Fruit fly (Drosophila melanogaster): ENCODE measurements around the gene Rab9.

The Rab9 gene

DNA sequence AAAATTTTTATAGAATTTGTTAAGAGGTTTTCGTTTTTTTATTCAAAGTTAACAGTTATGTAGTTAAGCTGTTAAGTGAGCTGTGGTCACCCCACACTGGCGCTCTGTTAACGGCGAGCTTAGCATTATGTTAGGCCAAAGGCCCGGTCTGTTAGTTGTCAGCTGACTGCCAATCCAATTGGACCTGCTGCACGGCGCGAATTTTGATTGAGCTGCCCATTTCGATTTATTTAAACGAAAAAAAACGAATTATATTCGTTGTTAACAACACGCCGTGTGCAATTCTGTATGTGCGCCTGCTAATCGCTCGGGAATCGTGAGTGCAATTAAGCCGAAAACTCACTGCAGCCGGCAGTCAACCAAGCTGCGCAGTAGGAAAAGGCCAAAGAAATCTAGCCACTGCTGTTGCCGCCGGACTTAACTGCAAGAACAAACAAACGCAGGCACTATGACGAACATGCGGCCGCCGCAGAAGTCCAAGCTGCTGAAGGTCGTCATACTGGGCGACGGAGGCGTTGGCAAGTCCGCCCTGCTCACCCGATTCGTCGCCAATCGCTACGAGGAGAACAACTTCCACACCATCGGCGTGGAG is at the start of gene Rab9:
TSS of gene Rab9 (plus strand) at position 151 of the 592 bp plus-strand sequence.
- peak; percentile 65 for TF ChIP-seq CG17801 (GFP tag; optimal IDR thresholded peaks at IDR 0.05; ENCODE audit: partially characterized antibody)

DNA sequence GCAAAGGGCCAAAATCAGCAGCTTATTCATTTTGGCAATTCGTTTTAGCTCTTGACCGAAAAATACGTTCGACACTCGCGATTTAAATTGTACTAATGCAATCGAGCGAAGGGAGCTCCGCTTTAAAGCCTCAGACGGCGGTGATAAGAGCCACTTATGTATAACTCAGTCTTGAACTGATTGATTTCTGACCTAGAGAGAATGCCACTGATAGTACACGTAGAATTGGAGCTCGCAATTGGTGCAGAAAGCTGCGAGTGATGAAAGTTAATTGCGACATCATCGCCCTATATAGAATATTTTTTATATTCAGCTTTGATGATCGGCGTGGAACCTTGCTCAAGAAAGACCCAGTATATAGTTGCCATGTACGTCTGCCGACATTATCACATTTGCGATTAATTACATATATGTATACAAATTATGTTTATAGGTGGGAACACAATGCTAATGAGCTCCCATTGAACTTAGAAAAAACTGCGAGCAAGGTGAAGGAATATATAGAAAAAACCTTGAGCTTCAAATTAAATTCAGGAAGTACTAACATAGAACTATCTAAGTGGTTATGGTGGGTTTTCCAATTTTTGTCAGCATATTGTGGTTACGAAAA is 46.2 kb upstream of the Rab9 start, which contains the start of gene fon:
TSS of gene fon (minus strand) at position 100 of the 610 bp plus-strand sequence.
- TF ChIP-seq CG17801 (GFP tag; optimal IDR thresholded peaks at IDR 0.05; ENCODE audit: partially characterized antibody), result no peak

- TF ChIP-seq CG17801 (GFP tag; optimal IDR thresholded peaks at IDR 0.05; ENCODE audit: partially characterized antibody), result no peak
Observed at dm6 chr2L:19388966-19389365, 43.4 kb upstream of the Rab9 start.

DNA sequence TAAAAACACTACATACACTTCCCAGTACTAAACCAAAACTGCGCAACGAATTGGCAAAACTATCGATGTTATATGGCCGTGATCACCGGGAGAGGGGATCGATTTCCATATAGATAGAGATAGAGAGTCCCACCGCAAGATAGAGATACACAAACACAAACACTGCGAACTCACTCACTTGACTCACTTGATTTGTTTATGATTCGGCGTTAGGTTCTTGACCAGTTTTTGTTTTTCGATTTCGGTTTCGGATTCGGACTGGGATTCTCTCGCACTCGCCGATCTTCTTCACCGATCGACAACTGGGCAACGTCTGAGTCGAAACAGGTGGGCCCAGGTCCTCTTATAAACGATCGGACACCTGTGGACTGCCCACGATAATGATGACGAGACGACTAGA is 42.6 kb upstream of the Rab9 start, which contains the start of gene CG17549:
TSS of gene CG17549 (minus strand) at position 327 of the 400 bp plus-strand sequence.
- TF ChIP-seq CG17801 (GFP tag; optimal IDR thresholded peaks at IDR 0.05; ENCODE audit: partially characterized antibody), result no peak

- TF ChIP-seq CG17801 (GFP tag; optimal IDR thresholded peaks at IDR 0.05; ENCODE audit: partially characterized antibody), result no peak
Observed at dm6 chr2L:19393703-19394210, 38.6 kb upstream of the Rab9 start, which contains the start of gene CG31798. CG31798 (plus strand) TSS chr2L:19394160.

DNA sequence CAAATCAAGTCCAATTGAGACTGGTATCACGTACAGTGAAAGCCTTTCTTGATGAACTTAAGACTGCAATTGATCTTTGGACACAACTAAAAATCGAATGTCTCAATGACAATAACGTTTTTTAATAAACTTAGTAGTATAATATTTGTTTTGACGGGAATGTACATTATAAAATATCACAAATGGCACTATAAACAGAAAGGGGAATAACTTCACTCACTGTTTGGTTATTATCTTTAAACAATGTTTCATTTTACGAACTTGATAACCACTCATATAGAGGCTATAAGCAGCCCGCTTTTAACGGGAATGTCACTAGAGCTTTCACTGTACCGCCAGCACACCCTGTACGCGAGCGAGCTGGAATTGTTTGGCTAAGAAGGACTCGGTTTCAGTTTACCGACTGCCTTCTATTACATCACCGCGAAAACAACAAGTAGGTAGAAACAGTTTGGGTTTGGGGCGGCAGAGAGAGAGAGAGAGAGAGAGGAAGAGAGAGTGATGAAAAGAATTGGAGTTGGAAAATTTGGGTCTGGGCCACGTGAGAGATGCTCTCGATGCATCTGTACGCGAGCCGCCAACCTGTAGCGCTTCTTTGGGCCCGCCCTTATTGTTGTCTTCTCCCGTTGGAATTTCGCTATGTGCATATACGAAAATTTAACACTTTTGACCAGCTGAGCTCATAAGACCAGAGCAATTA is 34.6 kb upstream of the Rab9 start:
- TF ChIP-seq CG17801 (GFP tag; optimal IDR thresholded peaks at IDR 0.05; ENCODE audit: partially characterized antibody), result no peak

- TF ChIP-seq CG17801 (GFP tag; optimal IDR thresholded peaks at IDR 0.05; ENCODE audit: partially characterized antibody), result no peak
Observed at dm6 chr2L:19398317-19399234, 33.8 kb upstream of the Rab9 start, which contains the start of gene CG17544. CG17544 (minus strand) TSS chr2L:19398493.

- no peak for TF ChIP-seq CG17801 (GFP tag; optimal IDR thresholded peaks at IDR 0.05; ENCODE audit: partially characterized antibody)
Observed at dm6 chr2L:19401914-19402313, 30.5 kb upstream of the Rab9 start.

dm6 chr2L:19402667-19403066 is 29.7 kb upstream of the Rab9 start:
- TF ChIP-seq CG17801 (GFP tag; optimal IDR thresholded peaks at IDR 0.05; ENCODE audit: partially characterized antibody), result no peak

DNA sequence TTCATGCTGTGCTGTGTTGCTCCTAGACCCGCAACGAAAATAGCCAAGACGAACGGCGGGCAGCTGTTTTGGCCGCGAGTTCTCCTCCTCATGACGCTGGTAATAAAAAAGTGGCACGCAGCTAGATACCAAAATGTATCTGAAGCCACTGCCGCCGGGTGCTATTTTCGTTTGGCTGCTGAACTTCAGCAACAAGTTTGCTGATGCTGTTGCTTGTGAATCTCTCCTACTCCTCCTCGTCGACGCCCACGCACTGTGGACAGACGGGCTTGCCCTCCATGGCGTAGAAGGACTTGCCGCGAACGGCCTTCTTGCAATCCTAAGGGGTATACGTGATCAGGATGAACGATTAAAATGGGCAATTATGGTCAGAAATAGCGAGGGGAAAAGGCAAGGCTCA is 29.0 kb upstream of the Rab9 start:
- TF ChIP-seq CG17801 (GFP tag; optimal IDR thresholded peaks at IDR 0.05; ENCODE audit: partially characterized antibody), result no peak

DNA sequence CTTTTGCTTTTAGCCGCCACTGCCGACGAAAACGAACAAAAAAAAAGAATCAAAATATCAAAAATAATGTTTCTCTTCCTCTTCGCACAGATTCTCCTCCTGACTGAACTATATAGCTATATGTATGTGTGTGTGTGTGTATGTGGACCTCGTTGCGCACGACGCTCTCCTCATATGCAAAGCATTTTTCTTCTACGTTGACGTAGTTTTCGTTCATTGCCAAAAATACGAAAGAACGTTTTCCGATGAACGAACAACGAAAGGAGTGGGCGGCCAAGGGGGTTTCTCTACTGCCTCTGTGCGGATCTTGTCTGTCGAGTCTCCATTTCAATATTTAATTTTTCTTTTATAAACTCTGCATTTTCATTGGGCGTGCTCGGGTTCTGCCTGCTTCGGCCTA is 27.6 kb upstream of the Rab9 start:
- TF ChIP-seq CG17801 (GFP tag; optimal IDR thresholded peaks at IDR 0.05; ENCODE audit: partially characterized antibody), result no peak

DNA sequence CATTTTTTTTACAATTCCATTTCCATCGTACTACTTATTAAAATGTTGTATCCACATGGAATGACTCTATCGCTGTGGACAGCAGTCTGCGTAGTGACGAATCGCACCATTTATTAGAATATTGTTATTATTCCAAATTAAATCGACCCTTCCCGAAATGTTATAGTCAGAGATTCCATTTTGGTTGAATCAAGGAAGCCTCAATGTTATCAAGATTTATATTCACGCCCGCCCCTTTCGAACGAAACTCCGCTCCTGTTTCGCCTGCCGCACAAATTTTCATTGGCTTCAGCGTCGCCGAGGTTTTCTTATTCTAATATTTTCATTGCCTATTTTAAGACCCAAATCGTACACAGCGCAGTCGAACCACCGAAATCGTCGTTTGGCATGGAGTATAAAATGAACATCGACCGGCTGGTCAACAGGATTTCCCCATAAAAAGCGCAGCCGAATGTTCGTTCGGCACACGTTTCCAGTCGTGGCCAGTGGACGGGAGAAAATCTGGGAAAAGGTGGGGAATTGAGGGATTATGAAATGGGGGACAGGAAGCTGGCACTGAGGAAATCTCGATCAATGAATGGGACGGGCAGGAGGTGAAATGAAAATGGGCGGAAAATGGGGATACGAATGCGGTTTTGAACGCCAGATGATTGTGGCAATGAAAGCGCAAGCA is 26.6 kb upstream of the Rab9 start:
- no peak for TF ChIP-seq CG17801 (GFP tag; optimal IDR thresholded peaks at IDR 0.05; ENCODE audit: partially characterized antibody)

- TF ChIP-seq CG17801 (GFP tag; optimal IDR thresholded peaks at IDR 0.05; ENCODE audit: partially characterized antibody), result no peak
Observed at dm6 chr2L:19406419-19406818, 26.0 kb upstream of the Rab9 start.

DNA sequence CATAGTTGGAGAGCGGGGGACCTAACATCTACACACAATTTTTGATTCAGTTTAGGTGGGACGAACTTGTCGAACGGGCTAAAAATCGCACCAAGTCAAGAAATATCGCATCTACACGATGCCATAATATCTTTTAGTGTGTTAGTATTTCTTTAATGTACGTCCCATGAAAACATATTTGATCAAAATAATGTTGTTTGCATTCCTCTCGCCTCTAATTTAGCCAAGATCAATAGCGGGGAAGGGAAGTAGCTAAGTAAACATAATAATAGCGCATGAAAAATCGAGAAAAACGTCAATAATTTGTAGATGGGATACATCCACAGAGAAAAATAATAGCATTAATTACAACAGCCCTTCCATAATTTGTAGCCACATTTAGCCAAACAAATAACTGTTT is 20.4 kb upstream of the Rab9 start:
- no peak for TF ChIP-seq CG17801 (GFP tag; optimal IDR thresholded peaks at IDR 0.05; ENCODE audit: partially characterized antibody)
